Fruit fly (Drosophila melanogaster): Measurements from ENCODE around the gene SP1173.

Gene SP1173

DNA sequence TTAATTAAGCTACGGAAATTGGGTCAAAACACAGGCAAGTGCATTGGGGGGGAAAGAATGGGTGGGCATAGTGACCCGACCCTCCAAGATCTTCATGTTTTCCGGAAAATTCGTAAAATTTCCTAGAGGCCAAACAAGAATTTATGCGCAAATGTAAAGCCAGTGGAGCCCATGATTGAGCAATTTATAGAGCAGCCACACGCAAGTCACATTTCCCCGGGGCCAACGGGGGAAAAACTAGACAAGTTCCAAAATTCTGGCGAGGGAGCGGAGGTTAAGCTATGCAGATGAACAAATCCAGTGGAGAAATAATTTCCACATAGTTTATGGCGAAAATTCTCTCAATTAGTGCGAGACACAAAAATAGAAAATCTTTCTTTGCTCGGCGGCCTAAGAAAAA is 6.0 kb downstream of the SP1173 start:
- TF ChIP-seq pan (optimal IDR thresholded peaks at IDR 0.05) (no peak), CrebA (GFP tag; optimal IDR thresholded peaks at IDR 0.05; ENCODE audit: borderline replicate concordance) (no peak), CG32264 (GFP tag; optimal IDR thresholded peaks at IDR 0.05) (no peak), Dif (GFP tag; optimal IDR thresholded peaks at IDR 0.05; ENCODE audit: partially characterized antibody) (no peak)

DNA sequence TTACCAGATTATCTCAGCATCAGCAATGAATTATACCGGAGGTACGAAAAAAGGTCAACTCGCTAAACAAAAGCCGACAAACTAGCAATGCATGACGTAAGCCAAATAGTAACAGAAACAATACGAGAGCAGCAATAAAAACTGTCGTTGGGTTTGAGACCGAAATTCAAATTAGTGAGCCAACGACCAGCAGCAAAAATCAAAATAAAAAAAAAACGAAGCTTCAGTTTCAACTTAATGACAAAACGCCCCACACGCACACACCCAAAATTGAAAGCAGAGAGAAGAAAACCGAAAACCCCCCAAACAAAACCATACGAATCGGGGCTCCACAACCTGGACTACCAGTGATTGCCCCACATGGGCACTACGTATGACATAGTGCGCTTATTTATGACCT is 9.1 kb downstream of the SP1173 start:
- TF ChIP-seq Myc (optimal IDR thresholded peaks at IDR 0.05): no peak
- TF ChIP-seq N (GFP tag; optimal IDR thresholded peaks at IDR 0.05): no peak
- no peak for TF ChIP-seq Rel (GFP tag; optimal IDR thresholded peaks at IDR 0.05)
- peak; percentile 39 for TF ChIP-seq Rel (tag; optimal IDR thresholded peaks at IDR 0.05)
- TF ChIP-seq br (GFP tag; optimal IDR thresholded peaks at IDR 0.05): no peak
- no peak for TF ChIP-seq Hr78 (GFP tag; optimal IDR thresholded peaks at IDR 0.05)
- no peak for TF ChIP-seq GATAd (GFP tag; optimal IDR thresholded peaks at IDR 0.05)

DNA sequence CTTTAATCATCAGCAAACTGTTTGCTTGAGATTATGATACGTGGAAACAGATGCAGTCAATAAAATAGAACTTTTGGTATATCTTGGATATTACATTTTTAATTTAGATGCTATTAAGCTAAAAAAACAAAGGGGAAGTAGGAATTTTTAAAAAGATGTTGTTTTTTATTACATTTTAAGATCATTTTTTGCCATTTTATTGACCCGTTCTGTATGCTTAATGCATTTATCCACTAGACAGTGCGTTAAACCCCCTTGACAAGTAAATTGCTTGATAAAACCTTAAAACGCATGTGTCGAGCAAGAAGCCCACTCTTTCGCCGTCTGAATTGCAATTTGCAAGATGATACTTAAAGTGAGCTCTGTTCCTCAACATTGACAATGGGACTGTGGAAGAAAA is 10.1 kb downstream of the SP1173 start:
- no peak for TF ChIP-seq Rel (GFP tag; optimal IDR thresholded peaks at IDR 0.05)
- no peak for TF ChIP-seq Rel (tag; optimal IDR thresholded peaks at IDR 0.05)
- no peak for TF ChIP-seq Myc (optimal IDR thresholded peaks at IDR 0.05)
- no peak for TF ChIP-seq GATAd (GFP tag; optimal IDR thresholded peaks at IDR 0.05)
- no peak for TF ChIP-seq foxo (GFP tag; optimal IDR thresholded peaks at IDR 0.05)
- TF ChIP-seq usp (GFP tag; optimal IDR thresholded peaks at IDR 0.05): no peak

DNA sequence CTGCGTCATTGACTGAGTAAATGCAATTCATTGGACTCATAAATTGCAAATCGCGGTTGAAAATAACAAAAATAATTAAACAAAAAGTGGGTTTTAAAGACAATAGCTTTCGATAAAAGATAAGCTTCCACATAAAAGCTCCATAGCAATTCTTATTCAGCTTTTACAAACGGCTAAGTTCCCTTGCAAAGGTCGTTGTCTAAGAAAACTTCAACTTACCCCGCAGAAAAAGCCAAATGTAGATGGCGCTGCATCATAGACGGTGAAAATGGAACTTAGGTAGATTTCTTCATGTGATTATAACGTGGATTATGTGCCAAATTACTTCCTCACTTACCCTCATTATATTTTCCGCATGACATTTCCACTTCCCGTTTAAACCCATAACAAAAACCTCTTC is 14.4 kb downstream of the SP1173 start:
- TF ChIP-seq fru (GFP tag; optimal IDR thresholded peaks at IDR 0.05) (no peak), Dif (GFP tag; optimal IDR thresholded peaks at IDR 0.05; ENCODE audit: partially characterized antibody) (no peak), CG9705 (GFP tag; optimal IDR thresholded peaks at IDR 0.05) (no peak), Abd-B (GFP tag; optimal IDR thresholded peaks at IDR 0.05) (no peak), dl (GFP tag; optimal IDR thresholded peaks at IDR 0.05; ENCODE audit: insufficient read depth in 1 of 2, partially characterized antibody in 2 of 2) (no peak), lola (GFP tag; optimal IDR thresholded peaks at IDR 0.05) (no peak), pan (optimal IDR thresholded peaks at IDR 0.05) (no peak), Hr83 (GFP tag; optimal IDR thresholded peaks at IDR 0.05; ENCODE audit: poor library complexity, severe bottlenecking) (no peak), sage (GFP tag; optimal IDR thresholded peaks at IDR 0.05) (no peak), rgr (GFP tag; optimal IDR thresholded peaks at IDR 0.05) (no peak), brk (GFP tag; optimal IDR thresholded peaks at IDR 0.05) (no peak), dsf (GFP tag; optimal IDR thresholded peaks at IDR 0.05; ENCODE audit: borderline replicate concordance) (no peak), foxo (GFP tag; optimal IDR thresholded peaks at IDR 0.05) (no peak)

DNA sequence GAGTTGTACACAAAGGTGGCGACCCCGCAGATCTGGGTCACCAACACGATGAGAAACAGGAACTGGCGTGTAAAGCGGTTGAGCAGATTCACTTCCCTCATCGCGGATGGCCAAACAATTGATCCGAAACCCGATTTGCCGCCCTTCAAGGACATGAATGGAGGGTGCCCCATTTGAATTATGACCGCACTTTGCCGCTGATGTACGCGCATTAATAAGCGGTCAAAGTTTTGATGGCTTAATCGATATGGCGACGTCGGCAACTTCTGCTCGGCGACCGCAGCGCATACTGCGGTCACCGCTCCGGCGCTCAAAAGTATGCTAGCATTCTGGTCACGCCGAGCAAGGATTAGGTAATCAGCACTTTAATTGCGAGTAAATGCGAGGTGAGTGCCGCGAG is 35.6 kb downstream of the SP1173 start, which contains the start of gene Grl65a:
Grl65a (minus strand) TSS at position 101 of the 400 bp plus-strand sequence.
- TF ChIP-seq pan (optimal IDR thresholded peaks at IDR 0.05) (no peak), Vsx2 (GFP tag; optimal IDR thresholded peaks at IDR 0.05; ENCODE audit: partially characterized antibody) (no peak), CrebA (GFP tag; optimal IDR thresholded peaks at IDR 0.05; ENCODE audit: borderline replicate concordance) (no peak), sv (GFP tag; optimal IDR thresholded peaks at IDR 0.05) (no peak), dl (GFP tag; optimal IDR thresholded peaks at IDR 0.05; ENCODE audit: insufficient read depth in 1 of 2, partially characterized antibody in 2 of 2) (no peak), Dfd (GFP tag; optimal IDR thresholded peaks at IDR 0.05) (no peak), jim (GFP tag; optimal IDR thresholded peaks at IDR 0.05) (no peak), Myc (optimal IDR thresholded peaks at IDR 0.05) (no peak), fru (GFP tag; optimal IDR thresholded peaks at IDR 0.05) (no peak), CG9705 (GFP tag; optimal IDR thresholded peaks at IDR 0.05) (no peak), Hr83 (GFP tag; optimal IDR thresholded peaks at IDR 0.05; ENCODE audit: poor library complexity, severe bottlenecking) (no peak), foxo (GFP tag; optimal IDR thresholded peaks at IDR 0.05) (no peak), HLH106 (tag; optimal IDR thresholded peaks at IDR 0.05) (no peak)

DNA sequence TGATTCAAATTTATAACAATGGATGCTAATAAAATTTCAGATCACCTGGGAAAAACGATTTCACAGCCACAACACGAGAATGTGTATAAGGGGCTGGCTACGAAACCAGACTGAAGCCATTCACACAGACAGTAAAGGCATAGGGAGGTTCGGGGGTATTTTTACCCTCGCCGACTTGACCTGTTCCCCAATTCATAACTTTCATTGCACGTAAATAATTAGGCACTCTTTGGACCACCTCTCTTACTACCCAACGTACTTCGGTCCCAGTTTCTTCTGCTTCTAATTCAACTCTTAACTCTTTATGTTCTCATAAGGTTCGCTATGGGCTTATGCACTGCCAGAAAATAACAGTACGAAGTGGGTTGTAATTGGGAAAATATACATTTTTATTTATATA is 37.8 kb downstream of the SP1173 start, which contains the start of gene eIF4E4:
eIF4E4 (minus strand) TSS at position 101 of the 400 bp plus-strand sequence.
- TF ChIP-seq HLH106 (tag; optimal IDR thresholded peaks at IDR 0.05) (no peak), psq (GFP tag; optimal IDR thresholded peaks at IDR 0.05) (no peak), CG32264 (GFP tag; optimal IDR thresholded peaks at IDR 0.05) (no peak), Hr83 (GFP tag; optimal IDR thresholded peaks at IDR 0.05; ENCODE audit: poor library complexity, severe bottlenecking) (no peak), brk (GFP tag; optimal IDR thresholded peaks at IDR 0.05) (no peak), N (GFP tag; optimal IDR thresholded peaks at IDR 0.05) (no peak), Abd-B (GFP tag; optimal IDR thresholded peaks at IDR 0.05) (no peak), br (GFP tag; optimal IDR thresholded peaks at IDR 0.05) (no peak), tai (GFP tag; optimal IDR thresholded peaks at IDR 0.05) (no peak)
